Fruit fly (Drosophila melanogaster) whole organism, embryonic: ENCODE data around the gene CG14840.

Source experiments
- ATbp ChIP-seq: fragments of 200-800 bp; sonication (Bioruptor generic); optimal IDR thresholded peaks from 2 replicates; lab custom pipeline; 2017; ENCODE audit warnings: missing biosample characterization, mild to moderate bottlenecking, missing genetic modification characterization, missing genetic modification reagents
- Atf6 ChIP-seq: fragments of 200-800 bp; sonication (Bioruptor generic); IDR thresholded peaks from 2 replicates; pipeline ENCODE4 v1.3.6; 2022; ENCODE audit warnings: missing biosample characterization, missing genetic modification characterization
- Bdp1 ChIP-seq: fragments of 200-800 bp; sonication (Bioruptor generic); optimal IDR thresholded peaks from 3 replicates; lab custom pipeline; 2016; ENCODE audit warnings: missing biosample characterization, missing genetic modification characterization
- Bteb2 ChIP-seq: fragments of 200-800 bp; sonication (Bioruptor generic); optimal IDR thresholded peaks from 2 replicates; lab custom pipeline; 2016; ENCODE audit warnings: missing biosample characterization, missing genetic modification characterization
- CG10147 ChIP-seq: fragments of 200-800 bp; sonication (Bioruptor generic); optimal IDR thresholded peaks from 2 replicates; lab custom pipeline; 2019; ENCODE audit warnings: missing biosample characterization, mild to moderate bottlenecking, missing genetic modification characterization, moderate library complexity
- CG10431 ChIP-seq: fragments of 200-800 bp; sonication (Bioruptor generic); optimal IDR thresholded peaks from 3 replicates; lab custom pipeline; 2018; ENCODE audit warnings: missing biosample characterization, mild to moderate bottlenecking, missing genetic modification characterization
- CG10462 ChIP-seq: fragments of 200-800 bp; sonication (Bioruptor generic); optimal IDR thresholded peaks from 2 replicates; lab custom pipeline; 2016; ENCODE audit warnings: missing biosample characterization, missing genetic modification characterization
- CG11695 ChIP-seq: fragments of 200-800 bp; sonication (Bioruptor generic); IDR thresholded peaks from 3 replicates; pipeline ENCODE4 v1.3.6; 2022; ENCODE audit warnings: missing biosample characterization, missing genetic modification characterization
- CG13287 ChIP-seq: fragments of 200-800 bp; sonication (Bioruptor generic); IDR thresholded peaks from 2 replicates; pipeline ENCODE4 v1.3.6; 2022; ENCODE audit warnings: missing biosample characterization, missing genetic modification characterization; ENCODE audit not compliant: partially characterized antibody
- CG15514 ChIP-seq: fragments of 200-800 bp; sonication (Bioruptor generic); optimal IDR thresholded peaks from 3 replicates; lab custom pipeline; 2017; ENCODE audit warnings: missing biosample characterization, missing genetic modification characterization, mild to moderate bottlenecking, moderate library complexity, missing genetic modification reagents
- CG1602 ChIP-seq: fragments of 200-800 bp; sonication (Bioruptor generic); optimal IDR thresholded peaks from 3 replicates; lab custom pipeline; 2016; ENCODE audit warnings: missing biosample characterization, missing genetic modification characterization
- CG2202 ChIP-seq: fragments of 200-800 bp; sonication (Bioruptor generic); optimal IDR thresholded peaks from 2 replicates; lab custom pipeline; 2018; ENCODE audit warnings: missing biosample characterization, mild to moderate bottlenecking, missing genetic modification characterization
- CG30431 ChIP-seq: fragments of 200-800 bp; sonication (Bioruptor generic); optimal IDR thresholded peaks from 2 replicates; lab custom pipeline; 2017; ENCODE audit warnings: missing biosample characterization, missing genetic modification characterization
- CG32772 ChIP-seq: fragments of 200-800 bp; sonication (Bioruptor generic); IDR thresholded peaks from 2 replicates; pipeline ENCODE4 v1.3.6; 2022; ENCODE audit warnings: missing biosample characterization, missing genetic modification characterization
- CG42726 ChIP-seq: fragments of 200-800 bp; sonication (Bioruptor generic); IDR thresholded peaks from 2 replicates; pipeline ENCODE4 v1.3.6; 2022; ENCODE audit warnings: missing biosample characterization, missing genetic modification characterization; ENCODE audit not compliant: partially characterized antibody
- CG4360 ChIP-seq: fragments of 200-800 bp; sonication (Bioruptor generic); IDR thresholded peaks from 2 replicates; pipeline ENCODE4 v1.3.6; 2022; ENCODE audit warnings: missing biosample characterization, missing genetic modification characterization
- CG4617 ChIP-seq: fragments of 200-800 bp; sonication (Bioruptor generic); optimal IDR thresholded peaks from 3 replicates; lab custom pipeline; 2016; ENCODE audit warnings: missing biosample characterization, missing genetic modification characterization, borderline replicate concordance
- CG4820 ChIP-seq: fragments of 200-800 bp; sonication (Bioruptor generic); optimal IDR thresholded peaks from 3 replicates; lab custom pipeline; 2016; ENCODE audit warnings: missing biosample characterization, missing genetic modification characterization
- CG4854 ChIP-seq: fragments of 200-800 bp; sonication (Bioruptor generic); optimal IDR thresholded peaks from 2 replicates; lab custom pipeline; 2016; ENCODE audit warnings: missing biosample characterization, missing genetic modification characterization, inconsistent platforms
- CG5245 ChIP-seq: fragments of 200-800 bp; sonication (Bioruptor generic); optimal IDR thresholded peaks from 3 replicates; lab custom pipeline; 2016; ENCODE audit warnings: missing biosample characterization, missing genetic modification characterization
- CG7556 ChIP-seq: fragments of 200-800 bp; sonication (Bioruptor generic); optimal IDR thresholded peaks from 2 replicates; lab custom pipeline; 2017; ENCODE audit warnings: missing biosample characterization, mild to moderate bottlenecking, missing genetic modification characterization
- CG8944 ChIP-seq: fragments of 200-800 bp; sonication (Bioruptor generic); optimal IDR thresholded peaks from 3 replicates; lab custom pipeline; 2016; ENCODE audit warnings: missing biosample characterization, missing genetic modification characterization
- Ets97D ChIP-seq: fragments of 200-800 bp; sonication (Bioruptor generic); optimal IDR thresholded peaks from 3 replicates; lab custom pipeline; 2016; ENCODE audit warnings: missing biosample characterization, missing genetic modification characterization
- HLH54F ChIP-seq: fragments of 200-800 bp; sonication (Bioruptor generic); optimal IDR thresholded peaks from 3 replicates; lab custom pipeline; 2016; ENCODE audit warnings: missing biosample characterization, missing genetic modification characterization
- HLHmδ ChIP-seq: fragments of 200-800 bp; sonication (Bioruptor generic); optimal IDR thresholded peaks from 2 replicates; lab custom pipeline; 2018; ENCODE audit warnings: missing biosample characterization, mild to moderate bottlenecking, missing genetic modification characterization, moderate library complexity
- Hsf ChIP-seq: fragments of 200-800 bp; sonication (Bioruptor generic); optimal IDR thresholded peaks from 3 replicates; lab custom pipeline; 2016; ENCODE audit warnings: missing biosample characterization, missing genetic modification characterization
- MBD-R2 ChIP-seq: fragments of 200-800 bp; sonication (Bioruptor generic); IDR thresholded peaks from 2 replicates; pipeline ENCODE4 v1.3.6; 2022; ENCODE audit warnings: missing biosample characterization, missing genetic modification characterization
- Max ChIP-seq: fragments of 200-800 bp; sonication (Bioruptor generic); optimal IDR thresholded peaks from 2 replicates; lab custom pipeline; 2016; ENCODE audit warnings: missing biosample characterization, mild to moderate bottlenecking, missing genetic modification characterization
- NC2β ChIP-seq: fragments of 200-800 bp; sonication (Bioruptor generic); optimal IDR thresholded peaks from 2 replicates; lab custom pipeline; 2016; ENCODE audit warnings: missing biosample characterization, missing genetic modification characterization
- bbx ChIP-seq: fragments of 200-800 bp; sonication (Bioruptor generic); IDR thresholded peaks from 2 replicates; pipeline ENCODE4 v1.3.6; 2022; ENCODE audit warnings: missing biosample characterization, missing genetic modification characterization; ENCODE audit not compliant: partially characterized antibody
- da ChIP-seq: fragments of 200-800 bp; sonication (Bioruptor generic); optimal IDR thresholded peaks from 2 replicates; lab custom pipeline; 2016; ENCODE audit warnings: missing biosample characterization, missing genetic modification characterization
- fd102C ChIP-seq: fragments of 200-800 bp; sonication (Bioruptor generic); optimal IDR thresholded peaks from 2 replicates; lab custom pipeline; 2018; ENCODE audit warnings: missing biosample characterization, mild to moderate bottlenecking, missing genetic modification characterization, moderate library complexity
- fd64A ChIP-seq: fragments of 200-800 bp; sonication (Bioruptor generic); optimal IDR thresholded peaks from 3 replicates; lab custom pipeline; 2018; ENCODE audit warnings: missing biosample characterization, mild to moderate bottlenecking, missing genetic modification characterization
- fd96Cb ChIP-seq: fragments of 200-800 bp; sonication (Bioruptor generic); optimal IDR thresholded peaks from 2 replicates; lab custom pipeline; 2018; ENCODE audit warnings: missing biosample characterization, mild to moderate bottlenecking, missing genetic modification characterization, moderate library complexity
- gcm2 ChIP-seq: fragments of 200-800 bp; sonication (Bioruptor generic); optimal IDR thresholded peaks from 2 replicates; lab custom pipeline; 2016; ENCODE audit warnings: missing biosample characterization, missing genetic modification characterization
- grn ChIP-seq: fragments of 200-800 bp; sonication (Bioruptor generic); optimal IDR thresholded peaks from 3 replicates; lab custom pipeline; 2017; ENCODE audit warnings: missing biosample characterization, missing genetic modification characterization
- ham ChIP-seq: fragments of 200-800 bp; sonication (Bioruptor generic); IDR thresholded peaks from 2 replicates; pipeline ENCODE4 v1.3.6; 2022; ENCODE audit warnings: missing biosample characterization, missing genetic modification characterization
- her ChIP-seq: fragments of 200-800 bp; sonication (Bioruptor generic); optimal IDR thresholded peaks from 2 replicates; lab custom pipeline; 2016; ENCODE audit warnings: missing biosample characterization, missing genetic modification characterization
- insv ChIP-seq, 2 experiments: fragments of 200-800 bp; sonication (Bioruptor generic); optimal IDR thresholded peaks; 3 replicates each; lab custom pipeline; 2016 to 2018; ENCODE audit warnings: missing biosample characterization in 2 of 2, missing genetic modification characterization in 2 of 2
- lab ChIP-seq: fragments of 200-800 bp; sonication (Bioruptor generic); optimal IDR thresholded peaks from 3 replicates; lab custom pipeline; 2017; ENCODE audit warnings: missing biosample characterization, missing genetic modification characterization, mild to moderate bottlenecking, moderate library complexity, missing genetic modification reagents
- nau ChIP-seq: fragments of 200-800 bp; sonication (Bioruptor generic); optimal IDR thresholded peaks from 3 replicates; lab custom pipeline; 2017; ENCODE audit warnings: missing biosample characterization, mild to moderate bottlenecking, missing genetic modification characterization, missing genetic modification reagents
- nmo ChIP-seq: fragments of 200-800 bp; sonication (Bioruptor generic); optimal IDR thresholded peaks from 2 replicates; lab custom pipeline; 2018; ENCODE audit warnings: missing biosample characterization, mild to moderate bottlenecking, missing genetic modification characterization, moderate library complexity
- peb ChIP-seq: fragments of 200-800 bp; sonication (Bioruptor generic); IDR thresholded peaks from 2 replicates; pipeline ENCODE4 v1.3.6; 2022; ENCODE audit warnings: missing biosample characterization, missing genetic modification characterization
- psq ChIP-seq: fragments of 200-800 bp; sonication (Bioruptor generic); optimal IDR thresholded peaks from 2 replicates; lab custom pipeline; 2017; ENCODE audit warnings: missing biosample characterization, missing genetic modification characterization
- pzg ChIP-seq: fragments of 200-800 bp; sonication (Bioruptor generic); optimal IDR thresholded peaks from 3 replicates; lab custom pipeline; 2018; ENCODE audit warnings: missing biosample characterization, mild to moderate bottlenecking, missing genetic modification characterization, moderate library complexity
- sc ChIP-seq, 3 experiments: fragments of >200 bp in 2 of 3; fragments of 200-800 bp in 1 of 3; sonication (Bioruptor generic) in 1 of 3; optimal IDR thresholded peaks; 2 replicates in 2 of 3; 3 replicates in 1 of 3; lab custom pipeline; 2017; ENCODE audit warnings: mild to moderate bottlenecking in 1 of 3, missing biosample characterization in 1 of 3, missing genetic modification characterization in 1 of 3, missing genetic modification reagents in 1 of 3
- seq ChIP-seq: fragments of 200-800 bp; sonication (Bioruptor generic); IDR thresholded peaks from 2 replicates; pipeline ENCODE4 v1.3.6; 2022; ENCODE audit warnings: missing biosample characterization, missing genetic modification characterization
- tna ChIP-seq: fragments of 200-800 bp; sonication (Bioruptor generic); IDR thresholded peaks from 2 replicates; pipeline ENCODE4 v1.3.6; 2022; ENCODE audit warnings: missing biosample characterization, missing genetic modification characterization; ENCODE audit not compliant: partially characterized antibody
- wor ChIP-seq: fragments of 200-800 bp; sonication (Bioruptor generic); IDR thresholded peaks from 2 replicates; pipeline ENCODE4 v1.3.6; 2022; ENCODE audit warnings: missing biosample characterization, missing genetic modification characterization

CG14840 gene

dm6 chr3R:14289958-14290835 lies 29.2 kb upstream of the CG14840 start (continued):
- TF ChIP-seq CG8944 (no peak), CG4617 (GFP tag; lab: Kevin White, UChicago) (no peak), Atf6 (GFP tag; lab: Robert Waterston, UW) (no peak), CG15514 (GFP tag; lab: Kevin White, UChicago) (peak; percentile 21), NC2β (no peak), Bdp1 (GFP tag; lab: Kevin White, UChicago) (no peak), nmo (GFP tag; lab: Kevin White, UChicago) (peak; percentile 22), ATbp (no peak), grn (GFP tag; lab: Kevin White, UChicago) (no peak), CG1602 (GFP tag; lab: Kevin White, UChicago) (no peak), seq (GFP tag; lab: Robert Waterston, UW) (no peak), sc (optimal IDR thresholded peaks at IDR 0.05; lab: Kevin White, UChicago) (no peak), sc (GFP tag; optimal IDR thresholded peaks at IDR 0.05; lab: Kevin White, UChicago) (no peak), CG4820 (GFP tag; lab: Kevin White, UChicago) (peak; percentile 18), insv (GFP tag; optimal IDR thresholded peaks at IDR 0.05; lab: Kevin White, UChicago) (no peak), Hsf (GFP tag; lab: Kevin White, UChicago) (no peak), tna (GFP tag; lab: Robert Waterston, UW) (no peak), peb (GFP tag; lab: Robert Waterston, UW) (no peak), HLHmδ (GFP tag; lab: Kevin White, UChicago) (no peak), CG42726 (GFP tag; lab: Robert Waterston, UW) (no peak), nau (GFP tag; lab: Kevin White, UChicago) (no peak), MBD-R2 (GFP tag; lab: Robert Waterston, UW) (no peak), fd96Cb (no peak), pzg (GFP tag; lab: Kevin White, UChicago) (no peak), fd102C (GFP tag; lab: Kevin White, UChicago) (no peak), CG7556 (GFP tag; lab: Kevin White, UChicago) (peak; percentile 28), gcm2 (GFP tag; lab: Kevin White, UChicago) (no peak), her (GFP tag; lab: Kevin White, UChicago) (no peak), CG32772 (no peak), CG10147 (peak; percentile 17), Max (GFP tag; lab: Kevin White, UChicago) (no peak), CG5245 (GFP tag; lab: Kevin White, UChicago) (no peak), CG10462 (GFP tag; lab: Kevin White, UChicago) (no peak), CG2202 (no peak), CG4360 (no peak), fd64A (GFP tag; lab: Kevin White, UChicago) (no peak), Bteb2 (GFP tag; lab: Kevin White, UChicago) (no peak), ham (GFP tag; lab: Robert Waterston, UW) (no peak), bbx (no peak), CG13287 (no peak), wor (no peak), CG10431 (GFP tag; lab: Kevin White, UChicago) (no peak), Ets97D (GFP tag; lab: Kevin White, UChicago) (no peak), da (GFP tag; lab: Kevin White, UChicago) (no peak), psq (no peak), CG30431 (no peak), CG4854 (GFP tag; lab: Kevin White, UChicago) (no peak), HLH54F (GFP tag; lab: Kevin White, UChicago) (no peak), lab (GFP tag; lab: Kevin White, UChicago) (peak; percentile 48), CG11695 (GFP tag; lab: Robert Waterston, UW) (no peak)
